Worm (Caenorhabditis elegans) whole organism, early embryonic: ENCODE measurements around the gene Y102F5A.1.

Experiments used
- ama-1 ChIP-seq: fragments of 150-350 bp; optimal IDR thresholded peaks from 2 replicates; lab custom pipeline; 2014
- ceh-13 ChIP-seq: fragments of 200-800 bp; sonication (Bioruptor generic); optimal IDR thresholded peaks from 2 replicates; lab custom pipeline; 2018; ENCODE audit warnings: mild to moderate bottlenecking, missing genetic modification characterization, missing compliant biosample characterization
- flt-1 ChIP-seq: fragments of 200-800 bp; sonication (Bioruptor generic); IDR thresholded peaks from 2 replicates; pipeline ENCODE4 v1.3.6; 2022; ENCODE audit warnings: missing genetic modification characterization, missing compliant biosample characterization
- scrt-1 ChIP-seq: fragments of 200-800 bp; sonication (Bioruptor generic); IDR thresholded peaks from 2 replicates; pipeline ENCODE4 v1.3.6; 2022; ENCODE audit warnings: missing genetic modification characterization, missing compliant biosample characterization

DNA sequence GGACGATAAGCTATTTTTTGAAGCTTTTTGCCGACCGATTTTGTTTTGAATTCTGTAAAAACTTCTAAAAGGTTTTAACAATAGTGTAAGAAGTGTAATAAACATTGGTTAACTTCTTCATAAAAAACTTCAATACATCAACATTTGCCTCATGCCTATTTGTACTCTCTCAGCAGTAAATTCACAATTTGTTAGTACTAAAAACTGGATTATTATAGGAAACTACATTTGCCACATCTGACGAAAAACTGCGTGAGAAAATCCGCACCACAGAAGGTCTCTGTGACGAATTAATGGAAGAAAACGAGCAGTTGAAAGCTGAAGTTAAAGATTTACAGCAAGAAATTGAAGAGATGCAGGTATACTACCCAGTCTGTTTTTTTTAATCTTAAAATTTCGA is 43.4 kb upstream of the Y102F5A.1 start:
- no peak for TF ChIP-seq ceh-13 (GFP tag; lab: Kevin White, UChicago)
- TF ChIP-seq scrt-1, result no peak
- TF ChIP-seq flt-1 (GFP tag; lab: Robert Waterston, UW), result no peak
- TF ChIP-seq ama-1, result no peak
